Fruit fly (Drosophila melanogaster) whole organism, embryonic: ENCODE data around the gene Pde11.

Experiments used
- C15 ChIP-seq: fragments of 200-800 bp; sonication (Bioruptor generic); IDR thresholded peaks from 3 replicates; pipeline ENCODE4 v1.3.6; 2022; ENCODE audit warnings: missing biosample characterization, missing genetic modification characterization
- CG10147 ChIP-seq: fragments of 200-800 bp; sonication (Bioruptor generic); optimal IDR thresholded peaks from 2 replicates; lab custom pipeline; 2019; ENCODE audit warnings: missing biosample characterization, mild to moderate bottlenecking, missing genetic modification characterization, moderate library complexity
- CG10274 ChIP-seq: fragments of 200-800 bp; sonication (Bioruptor generic); optimal IDR thresholded peaks from 3 replicates; lab custom pipeline; 2017; ENCODE audit warnings: missing biosample characterization, mild to moderate bottlenecking, missing genetic modification characterization
- CG11695 ChIP-seq: fragments of 200-800 bp; sonication (Bioruptor generic); IDR thresholded peaks from 3 replicates; pipeline ENCODE4 v1.3.6; 2022; ENCODE audit warnings: missing biosample characterization, missing genetic modification characterization
- CG13123 ChIP-seq: fragments of 200-800 bp; sonication (Bioruptor generic); optimal IDR thresholded peaks from 2 replicates; lab custom pipeline; 2016; ENCODE audit warnings: missing biosample characterization, missing genetic modification characterization
- CG13894 ChIP-seq: fragments of 200-800 bp; sonication (Bioruptor generic); optimal IDR thresholded peaks from 3 replicates; lab custom pipeline; 2018; ENCODE audit warnings: missing biosample characterization, mild to moderate bottlenecking, missing genetic modification characterization, moderate library complexity
- CG14667 ChIP-seq: fragments of 200-800 bp; sonication (Bioruptor generic); IDR thresholded peaks from 2 replicates; pipeline ENCODE4 v1.3.6; 2022; ENCODE audit warnings: missing biosample characterization, missing genetic modification characterization
- CG17186 ChIP-seq: fragments of 200-800 bp; sonication (Bioruptor generic); optimal IDR thresholded peaks from 3 replicates; lab custom pipeline; 2017; ENCODE audit warnings: missing biosample characterization, missing genetic modification reagents, missing genetic modification characterization
- CG17612 ChIP-seq: fragments of 200-800 bp; sonication (Bioruptor generic); IDR thresholded peaks from 2 replicates; pipeline ENCODE4 v1.3.6; 2022; ENCODE audit warnings: missing biosample characterization, missing genetic modification characterization
- CG18262 ChIP-seq: fragments of 200-800 bp; optimal IDR thresholded peaks from 3 replicates; lab custom pipeline; 2019; ENCODE audit warnings: missing biosample characterization, mild to moderate bottlenecking, missing genetic modification characterization, moderate library complexity
- CG2199 ChIP-seq: fragments of 200-800 bp; sonication (Bioruptor generic); IDR thresholded peaks from 3 replicates; pipeline ENCODE4 v1.3.6; 2022; ENCODE audit warnings: missing biosample characterization, missing genetic modification characterization
- CG32532 ChIP-seq: fragments of 200-800 bp; sonication (Bioruptor generic); IDR thresholded peaks from 2 replicates; pipeline ENCODE4 v1.3.6; 2022; ENCODE audit warnings: missing biosample characterization, missing genetic modification characterization
- CG34224 ChIP-seq: fragments of 200-800 bp; sonication (Bioruptor generic); IDR thresholded peaks from 3 replicates; pipeline ENCODE4 v1.3.6; 2022; ENCODE audit warnings: missing biosample characterization, missing genetic modification characterization; ENCODE audit not compliant: partially characterized antibody
- CG4328 ChIP-seq: fragments of 200-800 bp; sonication (Bioruptor generic); optimal IDR thresholded peaks from 3 replicates; lab custom pipeline; 2017; ENCODE audit warnings: missing biosample characterization, missing genetic modification reagents, missing genetic modification characterization
- CG4730 ChIP-seq: fragments of 200-800 bp; sonication (Bioruptor generic); IDR thresholded peaks from 2 replicates; pipeline ENCODE4 v1.3.6; 2022; ENCODE audit warnings: missing biosample characterization, missing genetic modification characterization
- CG4820 ChIP-seq: fragments of 200-800 bp; sonication (Bioruptor generic); optimal IDR thresholded peaks from 3 replicates; lab custom pipeline; 2016; ENCODE audit warnings: missing biosample characterization, missing genetic modification characterization
- CG6791 ChIP-seq: fragments of 200-800 bp; sonication (Bioruptor generic); IDR thresholded peaks from 3 replicates; pipeline ENCODE4 v1.3.6; 2022; ENCODE audit warnings: missing biosample characterization, missing genetic modification characterization; ENCODE audit not compliant: partially characterized antibody
- Chrac-16 ChIP-seq: fragments of 200-800 bp; sonication (Bioruptor generic); optimal IDR thresholded peaks from 3 replicates; lab custom pipeline; 2016; ENCODE audit warnings: missing biosample characterization, missing genetic modification characterization
- Dbx ChIP-seq: fragments of 200-800 bp; sonication (Bioruptor generic); IDR thresholded peaks from 3 replicates; pipeline ENCODE4 v1.3.6; 2022; ENCODE audit warnings: missing biosample characterization, missing genetic modification characterization
- Deaf1 ChIP-seq: fragments of 200-800 bp; optimal IDR thresholded peaks from 3 replicates; lab custom pipeline; 2019; ENCODE audit warnings: missing biosample characterization, mild to moderate bottlenecking, missing genetic modification characterization, moderate library complexity
- Dll ChIP-seq: fragments of 200-800 bp; sonication (Bioruptor generic); IDR thresholded peaks from 4 replicates; pipeline ENCODE4 v1.3.6; 2022; ENCODE audit warnings: missing biosample characterization, missing genetic modification characterization; ENCODE audit not compliant: partially characterized antibody
- ERR ChIP-seq: fragments of 200-800 bp; sonication (Bioruptor generic); optimal IDR thresholded peaks from 2 replicates; lab custom pipeline; 2016; ENCODE audit warnings: missing biosample characterization, missing genetic modification characterization
- Fer1 ChIP-seq: fragments of 200-800 bp; sonication (Bioruptor generic); optimal IDR thresholded peaks from 2 replicates; lab custom pipeline; 2017; ENCODE audit warnings: missing biosample characterization, mild to moderate bottlenecking, missing genetic modification characterization
- HHEX ChIP-seq: fragments of 200-800 bp; sonication (Bioruptor generic); optimal IDR thresholded peaks from 3 replicates; lab custom pipeline; 2017; ENCODE audit warnings: missing biosample characterization, mild to moderate bottlenecking, missing genetic modification characterization, missing genetic modification reagents
- Jarid2 ChIP-seq: fragments of 200-800 bp; sonication (Bioruptor generic); optimal IDR thresholded peaks from 3 replicates; lab custom pipeline; 2017; ENCODE audit warnings: mild to moderate bottlenecking, missing biosample characterization, missing genetic modification reagents, missing genetic modification characterization
- Oaz ChIP-seq: fragments of 200-800 bp; sonication (Bioruptor generic); IDR thresholded peaks from 2 replicates; pipeline ENCODE4 v1.3.6; 2022; ENCODE audit warnings: missing biosample characterization, missing genetic modification characterization
- Sin3A ChIP-seq: fragments of >200 bp; optimal IDR thresholded peaks from 2 replicates; lab custom pipeline; 2018
- Sry-δ ChIP-seq: fragments of 200-800 bp; sonication (Bioruptor generic); optimal IDR thresholded peaks from 2 replicates; lab custom pipeline; 2016; ENCODE audit warnings: missing biosample characterization, missing genetic modification characterization
- Trl ChIP-seq, 3 experiments: fragments of >200 bp in 2 of 3; fragments of 200-800 bp in 1 of 3; sonication (Bioruptor generic) in 1 of 3; optimal IDR thresholded peaks; 2 replicates in 1 of 3; 3 replicates in 2 of 3; lab custom pipeline; 2016 to 2017; ENCODE audit warnings: missing biosample characterization in 1 of 3, missing genetic modification characterization in 1 of 3
- ase ChIP-seq: fragments of 200-800 bp; sonication (Bioruptor generic); IDR thresholded peaks from 3 replicates; pipeline ENCODE4 v1.3.6; 2022; ENCODE audit warnings: missing biosample characterization, missing genetic modification characterization
- cg ChIP-seq: fragments of 200-800 bp; sonication (Bioruptor generic); optimal IDR thresholded peaks from 3 replicates; lab custom pipeline; 2019; ENCODE audit warnings: missing biosample characterization, mild to moderate bottlenecking, missing genetic modification characterization, moderate library complexity
- chinmo ChIP-seq: fragments of 200-800 bp; sonication (Bioruptor generic); IDR thresholded peaks from 4 replicates; pipeline ENCODE4 v1.3.6; 2022; ENCODE audit warnings: missing biosample characterization, missing genetic modification characterization; ENCODE audit not compliant: partially characterized antibody
- dati ChIP-seq: fragments of 200-800 bp; sonication (Bioruptor generic); IDR thresholded peaks from 2 replicates; pipeline ENCODE4 v1.3.6; 2022; ENCODE audit warnings: missing biosample characterization, missing genetic modification characterization
- emc ChIP-seq: fragments of 200-800 bp; sonication (Bioruptor generic); optimal IDR thresholded peaks from 2 replicates; lab custom pipeline; 2016; ENCODE audit warnings: missing biosample characterization, missing genetic modification characterization
- exex ChIP-seq: fragments of 200-800 bp; sonication (Bioruptor generic); optimal IDR thresholded peaks from 4 replicates; lab custom pipeline; 2018; ENCODE audit warnings: missing biosample characterization, mild to moderate bottlenecking, missing genetic modification characterization, moderate library complexity
- fd102C ChIP-seq: fragments of 200-800 bp; sonication (Bioruptor generic); optimal IDR thresholded peaks from 2 replicates; lab custom pipeline; 2018; ENCODE audit warnings: missing biosample characterization, mild to moderate bottlenecking, missing genetic modification characterization, moderate library complexity
- fd64A ChIP-seq: fragments of 200-800 bp; sonication (Bioruptor generic); optimal IDR thresholded peaks from 3 replicates; lab custom pipeline; 2018; ENCODE audit warnings: missing biosample characterization, mild to moderate bottlenecking, missing genetic modification characterization
- fd96Cb ChIP-seq: fragments of 200-800 bp; sonication (Bioruptor generic); optimal IDR thresholded peaks from 2 replicates; lab custom pipeline; 2018; ENCODE audit warnings: missing biosample characterization, mild to moderate bottlenecking, missing genetic modification characterization, moderate library complexity
- fru ChIP-seq: fragments of >200 bp; optimal IDR thresholded peaks from 2 replicates; lab custom pipeline; 2017
- ftz-f1 ChIP-seq: fragments of 200-800 bp; sonication (Bioruptor generic); optimal IDR thresholded peaks from 2 replicates; lab custom pipeline; 2016; ENCODE audit warnings: missing biosample characterization, missing genetic modification characterization
- grn ChIP-seq: fragments of 200-800 bp; sonication (Bioruptor generic); optimal IDR thresholded peaks from 3 replicates; lab custom pipeline; 2017; ENCODE audit warnings: missing biosample characterization, missing genetic modification characterization
- gsb-n ChIP-seq: fragments of 200-800 bp; sonication (Bioruptor generic); optimal IDR thresholded peaks from 3 replicates; lab custom pipeline; 2018; ENCODE audit warnings: missing biosample characterization, mild to moderate bottlenecking, missing genetic modification characterization
- insv ChIP-seq, 2 experiments: fragments of 200-800 bp; sonication (Bioruptor generic); optimal IDR thresholded peaks; 3 replicates each; lab custom pipeline; 2016 to 2018; ENCODE audit warnings: missing biosample characterization in 2 of 2, missing genetic modification characterization in 2 of 2
- lov ChIP-seq, 2 experiments: fragments of 200-800 bp in 1 of 2; fragments of >200 bp in 1 of 2; sonication (Bioruptor generic) in 1 of 2; IDR thresholded peaks in 1 of 2; optimal IDR thresholded peaks in 1 of 2; 2 replicates in 1 of 2; 3 replicates in 1 of 2; pipeline versions ENCODE4 v1.3.6 to Lab custom; 2017 to 2022; ENCODE audit warnings: missing biosample characterization in 1 of 2, missing genetic modification characterization in 1 of 2
- pzg ChIP-seq: fragments of 200-800 bp; sonication (Bioruptor generic); optimal IDR thresholded peaks from 3 replicates; lab custom pipeline; 2018; ENCODE audit warnings: missing biosample characterization, mild to moderate bottlenecking, missing genetic modification characterization, moderate library complexity
- salm ChIP-seq: fragments of 200-800 bp; sonication (Bioruptor generic); optimal IDR thresholded peaks from 2 replicates; lab custom pipeline; 2018; ENCODE audit warnings: missing biosample characterization, mild to moderate bottlenecking, missing genetic modification characterization
- slbo ChIP-seq: fragments of 200-800 bp; sonication (Bioruptor generic); IDR thresholded peaks from 2 replicates; pipeline ENCODE4 v1.3.6; 2022; ENCODE audit warnings: missing biosample characterization, missing genetic modification characterization
- so ChIP-seq: fragments of 200-800 bp; sonication (Bioruptor generic); IDR thresholded peaks from 3 replicates; pipeline ENCODE4 v1.3.6; 2022; ENCODE audit warnings: missing biosample characterization, missing genetic modification characterization
- tgo ChIP-seq: fragments of 200-800 bp; sonication (Bioruptor generic); IDR thresholded peaks from 3 replicates; pipeline ENCODE4 v1.3.6; 2022; ENCODE audit warnings: missing biosample characterization, missing genetic modification characterization
- vfl ChIP-seq: fragments of 200-800 bp; sonication (Bioruptor generic); optimal IDR thresholded peaks from 2 replicates; lab custom pipeline; 2016; ENCODE audit warnings: missing biosample characterization, missing genetic modification characterization

The Pde11 gene

DNA sequence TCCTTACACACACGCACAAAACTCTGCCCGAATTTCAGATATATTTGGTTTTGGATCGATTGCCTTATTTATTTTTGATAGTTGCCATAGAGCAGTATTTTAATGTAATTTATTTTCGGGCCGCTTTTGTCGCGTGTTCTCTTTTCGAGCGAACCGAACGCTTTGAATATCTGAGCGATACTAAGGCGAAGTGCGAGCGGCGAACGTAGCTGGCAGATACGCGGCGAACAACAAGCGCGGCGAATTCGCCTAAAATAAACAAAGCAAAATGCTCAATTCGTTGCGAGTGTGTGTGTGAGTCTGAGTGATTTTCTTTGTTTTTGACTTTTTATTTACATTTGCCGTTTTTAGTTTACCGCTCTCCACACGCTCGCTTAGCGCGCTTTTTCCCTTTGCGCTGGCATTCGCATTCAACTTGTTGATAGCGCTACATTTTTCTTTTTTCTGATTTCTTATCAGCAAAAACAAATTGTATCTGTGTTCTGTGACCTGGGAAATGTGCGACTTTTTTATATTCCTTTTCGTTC lies 27.1 kb downstream of the Pde11 start (continued):
- TF ChIP-seq HHEX (GFP tag; lab: Kevin White, UChicago) (no peak), pzg (GFP tag; lab: Kevin White, UChicago) (no peak), CG10274 (no peak), C15 (GFP tag; lab: Robert Waterston, UW) (no peak), ase (GFP tag; lab: Robert Waterston, UW) (no peak), Chrac-16 (no peak), CG2199 (GFP tag; lab: Robert Waterston, UW) (peak; percentile 63; the same call in 1 of the 3 replicates), Deaf1 (tag; lab: Kevin White, UChicago) (peak; percentile 50), Sry-δ (GFP tag; lab: Kevin White, UChicago) (no peak), fd96Cb (tag; lab: Kevin White, UChicago) (no peak), dati (GFP tag; lab: Robert Waterston, UW) (no peak), CG6791 (GFP tag; lab: Robert Waterston, UW) (peak; percentile 50; the same call in 1 of the 3 replicates), CG18262 (no peak), gsb-n (tag; lab: Kevin White, UChicago) (no peak), CG4820 (GFP tag; lab: Kevin White, UChicago) (no peak), Dll (no peak), ftz-f1 (peak; percentile 15), CG4730 (GFP tag; lab: Robert Waterston, UW) (no peak), CG14667 (GFP tag; lab: Robert Waterston, UW) (no peak), vfl (GFP tag; lab: Kevin White, UChicago) (no peak), Fer1 (peak; percentile 26), cg (GFP tag; lab: Kevin White, UChicago) (peak; percentile 72), fd64A (GFP tag; lab: Kevin White, UChicago) (peak; percentile 23), exex (tag; lab: Kevin White, UChicago) (peak; percentile 3), tgo (GFP tag; lab: Robert Waterston, UW) (no peak), fd102C (no peak), CG32532 (GFP tag; lab: Robert Waterston, UW) (no peak), CG4328 (GFP tag; lab: Kevin White, UChicago) (peak; percentile 2), fru (lab: Kevin White, UChicago) (no peak), Jarid2 (peak; percentile 97), Oaz (GFP tag; lab: Robert Waterston, UW) (no peak), Trl (optimal IDR thresholded peaks at IDR 0.05; lab: Kevin White, UChicago) (peak in 1 of 2 experiments; percentile 42), Trl (GFP tag; optimal IDR thresholded peaks at IDR 0.05; lab: Kevin White, UChicago) (no peak), CG17186 (GFP tag; lab: Kevin White, UChicago) (no peak), Sin3A (lab: Kevin White, UChicago) (no peak), CG11695 (no peak), Dbx (GFP tag; lab: Robert Waterston, UW) (peak; percentile 61; the same call in 2 of the 3 replicates), CG34224 (GFP tag; lab: Robert Waterston, UW) (peak; percentile 45; the same call in 2 of the 3 replicates), lov (optimal IDR thresholded peaks at IDR 0.05; lab: Kevin White, UChicago) (no peak), lov (GFP tag; IDR thresholded peaks at IDR 0.05; lab: Robert Waterston, UW) (no peak), CG10147 (GFP tag; lab: Kevin White, UChicago) (no peak), salm (tag; lab: Kevin White, UChicago) (no peak), CG13123 (GFP tag; lab: Kevin White, UChicago) (no peak), grn (GFP tag; lab: Kevin White, UChicago) (peak; percentile 61), ERR (GFP tag; lab: Kevin White, UChicago) (no peak), chinmo (GFP tag; lab: Robert Waterston, UW) (peak; percentile 70; the same call in 1 of the 4 replicates), insv (GFP tag; optimal IDR thresholded peaks at IDR 0.05; lab: Kevin White, UChicago) (no peak), emc (GFP tag; lab: Kevin White, UChicago) (no peak), CG13894 (tag; lab: Kevin White, UChicago) (peak; percentile 36), slbo (GFP tag; lab: Robert Waterston, UW) (no peak), so (GFP tag; lab: Robert Waterston, UW) (peak; percentile 73; the same call in 2 of the 3 replicates), CG17612 (GFP tag; lab: Robert Waterston, UW) (no peak)
